Fruit fly (Drosophila melanogaster): Measurements from ENCODE around the gene CG3505.

CG3505 gene

dm6 chr3R:14677065-14677464, 19.8 kb downstream of the CG3505 start:
- no peak for TF ChIP-seq CTCF (optimal IDR thresholded peaks at IDR 0.05)
- TF ChIP-seq CG8478 (optimal IDR thresholded peaks at IDR 0.05), result no peak

DNA sequence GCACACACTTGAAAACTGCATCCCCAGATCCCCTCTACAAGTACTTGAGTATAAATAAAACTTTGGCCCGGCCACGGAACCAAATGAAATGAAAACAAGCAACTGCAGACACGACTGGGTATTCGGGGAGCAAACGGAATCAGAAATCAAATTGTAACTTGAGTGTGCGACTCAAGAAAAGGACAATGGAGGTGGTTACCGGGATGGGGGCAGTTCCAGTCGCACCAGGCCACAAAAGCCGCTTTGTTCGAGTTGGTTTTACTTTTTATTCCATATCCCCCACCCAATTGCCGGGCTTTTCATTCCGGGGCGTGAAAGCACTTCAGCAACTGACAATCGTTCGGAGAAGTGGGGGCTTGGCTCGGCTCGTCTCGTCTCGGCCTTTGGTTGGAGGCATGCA, 20.6 kb downstream of the CG3505 start:
- TF ChIP-seq CG8478 (optimal IDR thresholded peaks at IDR 0.05) (no peak), CTCF (optimal IDR thresholded peaks at IDR 0.05) (no peak)

- TF ChIP-seq CG8478 (optimal IDR thresholded peaks at IDR 0.05), result no peak
- TF ChIP-seq CTCF (optimal IDR thresholded peaks at IDR 0.05), result no peak
Observed at dm6 chr3R:14679381-14680111, 22.3 kb downstream of the CG3505 start.

- TF ChIP-seq CG8478 (optimal IDR thresholded peaks at IDR 0.05) (no peak), CTCF (optimal IDR thresholded peaks at IDR 0.05) (no peak)
Observed at dm6 chr3R:14680112-14680665, 22.9 kb downstream of the CG3505 start.

- no peak for TF ChIP-seq CG8478 (optimal IDR thresholded peaks at IDR 0.05)
- no peak for TF ChIP-seq CTCF (optimal IDR thresholded peaks at IDR 0.05)
Observed at dm6 chr3R:14683928-14684327, 26.7 kb downstream of the CG3505 start.

dm6 chr3R:14687296-14687695, 30.0 kb downstream of the CG3505 start:
- TF ChIP-seq CG8478 (optimal IDR thresholded peaks at IDR 0.05) (no peak), CTCF (optimal IDR thresholded peaks at IDR 0.05) (no peak)

DNA sequence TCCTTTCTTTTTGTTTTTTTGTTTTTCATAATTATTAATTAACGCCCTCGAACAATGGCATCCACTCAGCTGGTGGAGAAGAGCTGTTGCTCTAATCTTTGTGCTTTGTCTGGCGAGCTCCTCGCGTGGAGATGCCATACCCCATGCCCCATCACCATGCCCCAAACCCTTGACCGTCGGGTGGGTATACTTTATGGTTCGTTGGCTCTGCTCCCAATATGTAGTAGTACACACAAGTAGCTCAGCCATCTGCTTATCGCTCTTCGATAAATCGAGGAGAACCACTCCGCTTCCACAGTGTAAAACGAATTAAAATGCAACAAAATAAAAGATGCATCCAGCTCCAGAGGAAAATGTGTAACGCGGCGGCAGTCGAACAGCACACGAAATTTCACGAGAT, 32.8 kb downstream of the CG3505 start:
- no peak for TF ChIP-seq CG8478 (optimal IDR thresholded peaks at IDR 0.05)
- TF ChIP-seq CTCF (optimal IDR thresholded peaks at IDR 0.05), result no peak

dm6 chr3R:14691019-14691777, 34.0 kb downstream of the CG3505 start:
- TF ChIP-seq CG8478 (optimal IDR thresholded peaks at IDR 0.05) (no peak), CTCF (optimal IDR thresholded peaks at IDR 0.05) (no peak)

dm6 chr3R:14692230-14692970, 35.2 kb downstream of the CG3505 start:
- TF ChIP-seq CG8478 (optimal IDR thresholded peaks at IDR 0.05), result no peak

DNA sequence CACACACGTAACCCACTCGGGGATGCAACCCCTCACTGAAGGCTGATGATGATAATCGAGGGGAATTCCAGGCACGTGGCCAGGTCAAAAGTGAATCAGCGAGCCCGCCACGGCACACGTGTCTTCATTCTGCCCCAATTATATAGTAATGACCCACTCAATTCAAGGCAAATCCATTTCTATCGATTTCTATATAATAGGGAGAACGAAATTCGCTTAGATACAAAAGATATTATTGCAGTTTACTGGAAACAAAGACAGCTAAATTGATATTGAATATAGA, 35.7 kb downstream of the CG3505 start:
- TF ChIP-seq CTCF (optimal IDR thresholded peaks at IDR 0.05) (no peak), CG8478 (optimal IDR thresholded peaks at IDR 0.05) (no peak)

DNA sequence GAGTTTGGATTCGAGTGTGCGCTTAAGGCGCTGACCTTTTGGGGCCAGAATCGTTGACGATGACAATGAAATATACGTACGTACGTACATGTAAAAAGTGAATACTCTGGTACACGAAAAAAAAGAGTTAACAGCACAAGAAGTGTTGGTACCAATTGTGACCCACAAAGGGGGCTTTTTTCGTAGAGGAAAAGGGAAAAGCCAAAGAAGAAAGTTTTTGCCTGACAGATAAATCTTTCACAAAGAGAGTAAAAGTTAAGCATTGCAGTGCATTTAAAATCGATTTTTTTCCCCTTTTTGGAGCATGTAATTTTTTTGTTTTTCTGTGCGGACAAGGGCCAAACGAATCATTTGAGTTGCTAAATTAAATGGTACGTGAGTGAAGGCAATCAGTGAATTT, 37.3 kb downstream of the CG3505 start:
- TF ChIP-seq CTCF (optimal IDR thresholded peaks at IDR 0.05), result no peak
- no peak for TF ChIP-seq CG8478 (optimal IDR thresholded peaks at IDR 0.05)

DNA sequence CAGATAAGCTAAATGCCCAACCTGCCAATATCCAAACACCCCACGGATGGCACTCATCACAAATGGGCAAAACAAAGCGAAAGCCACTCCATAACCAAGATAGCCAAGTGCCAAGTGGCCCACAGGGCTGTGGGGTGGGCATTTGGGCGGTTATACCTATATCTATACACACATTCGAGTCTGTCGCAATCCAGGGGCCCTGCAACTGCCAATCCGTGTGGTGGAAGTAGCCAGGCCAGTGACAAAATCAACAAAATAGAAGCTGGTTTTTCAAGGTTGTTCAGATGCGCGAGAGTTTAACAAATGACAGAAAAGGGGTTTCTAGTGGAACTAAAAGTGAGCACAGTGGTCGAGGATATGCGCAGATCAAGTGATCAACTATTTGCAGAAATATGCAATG, 37.8 kb downstream of the CG3505 start:
- TF ChIP-seq CTCF (optimal IDR thresholded peaks at IDR 0.05) (no peak), CG8478 (optimal IDR thresholded peaks at IDR 0.05) (no peak)

- no peak for TF ChIP-seq CTCF (optimal IDR thresholded peaks at IDR 0.05)
- TF ChIP-seq CG8478 (optimal IDR thresholded peaks at IDR 0.05), result no peak
Observed at dm6 chr3R:14695665-14696064, 38.4 kb downstream of the CG3505 start.

dm6 chr3R:14696949-14697513, 39.8 kb downstream of the CG3505 start, which contains the start of gene Meltrin:
Gene Meltrin, minus strand, starts transcription at chr3R:14697292.
- TF ChIP-seq CTCF (optimal IDR thresholded peaks at IDR 0.05) (peak; percentile 53 to 58), CG8478 (optimal IDR thresholded peaks at IDR 0.05) (no peak)
